Fruit fly (Drosophila melanogaster) whole organism, wandering third instar larva: ENCODE data around the gene tweek.

Experiments
- CG32264 ChIP-seq: fragments of 200-800 bp; sonication (Bioruptor generic); optimal IDR thresholded peaks from 2 replicates; lab custom pipeline; 2016; ENCODE audit warnings: missing biosample characterization, missing genetic modification characterization
- CG9705 ChIP-seq: fragments of 200-800 bp; sonication (Bioruptor generic); optimal IDR thresholded peaks from 2 replicates; lab custom pipeline; 2018; ENCODE audit warnings: missing biosample characterization, mild to moderate bottlenecking, missing genetic modification characterization
- GATAd ChIP-seq: sonication (Bioruptor generic); optimal IDR thresholded peaks from 2 replicates; lab custom pipeline; 2016; ENCODE audit warnings: missing biosample characterization, missing genetic modification characterization
- Hnf4 ChIP-seq: fragments of 200-800 bp; sonication (Bioruptor generic); optimal IDR thresholded peaks from 2 replicates; lab custom pipeline; 2016; ENCODE audit warnings: missing biosample characterization, mild to moderate bottlenecking, missing genetic modification characterization
- Hr78 ChIP-seq: fragments of >200 bp; optimal IDR thresholded peaks from 2 replicates; lab custom pipeline; 2017; ENCODE audit warnings: missing biosample characterization, missing genetic modification characterization
- br ChIP-seq: fragments of 200-800 bp; sonication (Bioruptor generic); optimal IDR thresholded peaks from 2 replicates; lab custom pipeline; 2016; ENCODE audit warnings: missing biosample characterization, missing genetic modification characterization
- brk ChIP-seq: fragments of 200-800 bp; sonication (Bioruptor generic); optimal IDR thresholded peaks from 2 replicates; lab custom pipeline; 2016; ENCODE audit warnings: missing biosample characterization, mild to moderate bottlenecking, missing genetic modification characterization
- dmrt93B ChIP-seq: fragments of 200-800 bp; sonication (Bioruptor generic); optimal IDR thresholded peaks from 2 replicates; lab custom pipeline; 2018; ENCODE audit warnings: missing biosample characterization, mild to moderate bottlenecking, missing genetic modification characterization
- ey ChIP-seq: fragments of 200-800 bp; sonication (Bioruptor generic); optimal IDR thresholded peaks from 2 replicates; lab custom pipeline; 2016; ENCODE audit warnings: missing biosample characterization, missing genetic modification characterization
- foxo ChIP-seq, 2 experiments: fragments of 200-800 bp; sonication (Bioruptor generic); optimal IDR thresholded peaks; 2 replicates in 1 of 2; 3 replicates in 1 of 2; lab custom pipeline; 2016 to 2017; ENCODE audit warnings: missing biosample characterization in 2 of 2, missing genetic modification characterization in 2 of 2
- usp ChIP-seq: fragments of >200 bp; optimal IDR thresholded peaks from 2 replicates; lab custom pipeline; 2017; ENCODE audit warnings: missing biosample characterization, missing genetic modification characterization
- woc ChIP-seq: sonication (Bioruptor generic); optimal IDR thresholded peaks from 2 replicates; lab custom pipeline; 2016; ENCODE audit warnings: missing biosample characterization, mild to moderate bottlenecking, missing genetic modification characterization

DNA sequence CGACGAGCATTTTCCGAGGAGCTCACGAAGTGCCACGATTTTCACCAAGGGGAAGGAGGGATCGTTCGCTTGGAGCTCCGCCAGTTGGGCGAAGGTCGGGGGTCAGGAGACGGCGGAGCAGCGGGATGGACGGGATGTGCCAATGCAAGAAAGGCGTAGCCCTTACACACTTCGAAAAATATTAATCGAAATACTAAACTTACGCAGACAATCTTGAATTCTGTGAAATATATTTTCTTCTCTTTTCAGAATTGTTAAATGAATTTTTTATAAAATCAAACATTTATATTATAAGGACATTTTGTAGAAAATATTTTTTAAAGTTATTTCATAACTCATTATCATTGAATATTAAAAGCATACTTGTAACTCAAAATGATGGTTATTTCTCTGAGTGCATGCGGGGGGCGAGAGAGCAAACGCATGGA is 19.4 kb upstream of the tweek start:
- TF ChIP-seq CG9705 (GFP tag; lab: Kevin White, UChicago), result no peak
- no peak for TF ChIP-seq woc
- TF ChIP-seq br (GFP tag; lab: Kevin White, UChicago), result no peak
- TF ChIP-seq ey (GFP tag; lab: Kevin White, UChicago), result no peak
- no peak for TF ChIP-seq Hr78 (GFP tag; lab: Kevin White, UChicago)
- TF ChIP-seq GATAd (GFP tag; lab: Kevin White, UChicago), result no peak
- no peak for TF ChIP-seq CG32264
- no peak for TF ChIP-seq usp (GFP tag; lab: Kevin White, UChicago)
- no peak for TF ChIP-seq brk (GFP tag; lab: Kevin White, UChicago)
- no peak for TF ChIP-seq Hnf4 (GFP tag; lab: Kevin White, UChicago)
- no peak for TF ChIP-seq dmrt93B (GFP tag; lab: Kevin White, UChicago)
- no peak for TF ChIP-seq foxo (GFP tag; optimal IDR thresholded peaks at IDR 0.05; lab: Kevin White, UChicago)
